Worm (Caenorhabditis elegans): ENCODE results near the gene Y54G9A.7.

The Y54G9A.7 gene

ce11 chrII:13722763-13723162 lies 2.8 kb downstream of the Y54G9A.7 start, which contains the start of gene Y54G9A.5 (continued):
- TF ChIP-seq K11D2.4 (GFP tag; IDR thresholded peaks at IDR 0.05), result no peak
- no peak for TF ChIP-seq sea-2 (GFP tag; IDR thresholded peaks at IDR 0.05)
- TF ChIP-seq ceh-79 (tag; optimal IDR thresholded peaks at IDR 0.05), result no peak
- TF ChIP-seq F10E7.11 (tag; optimal IDR thresholded peaks at IDR 0.05), result no peak
- no peak for TF ChIP-seq unc-130 (GFP tag; optimal IDR thresholded peaks at IDR 0.05)
- no peak for TF ChIP-seq let-526 (GFP tag; IDR thresholded peaks at IDR 0.05)
- TF ChIP-seq F33H1.4 (GFP tag; IDR thresholded peaks at IDR 0.05), result peak; percentile 62
- no peak for TF ChIP-seq hsf-1 (GFP tag; IDR thresholded peaks at IDR 0.05)
- peak; percentile 96 for TF ChIP-seq ceh-100 (GFP tag; IDR thresholded peaks at IDR 0.05)

- no peak for TF ChIP-seq ceh-40 (GFP tag; IDR thresholded peaks at IDR 0.05)
- no peak for TF ChIP-seq dox-1 (GFP tag; IDR thresholded peaks at IDR 0.05)
- TF ChIP-seq Y53G8AR.9 (GFP tag; conservative IDR thresholded peaks at IDR 0.05), result no peak
- TF ChIP-seq hmg-1.2 (GFP tag; IDR thresholded peaks at IDR 0.05), result no peak
- TF ChIP-seq madf-8 (GFP tag; conservative IDR thresholded peaks at IDR 0.05), result no peak
- no peak for TF ChIP-seq madf-3 (GFP tag; IDR thresholded peaks at IDR 0.05)
- TF ChIP-seq Y56A3A.18 (GFP tag; IDR thresholded peaks at IDR 0.05), result no peak
- no peak for TF ChIP-seq sptf-2 (GFP tag; optimal IDR thresholded peaks at IDR 0.05)
- TF ChIP-seq C17E4.6 (GFP tag; IDR thresholded peaks at IDR 0.05), result no peak
- TF ChIP-seq gei-17 (GFP tag; optimal IDR thresholded peaks at IDR 0.05), result no peak
- TF ChIP-seq mcd-1 (GFP tag; IDR thresholded peaks at IDR 0.05), result no peak
- no peak for TF ChIP-seq K11D2.4 (GFP tag; IDR thresholded peaks at IDR 0.05)
- TF ChIP-seq die-1 (tag; optimal IDR thresholded peaks at IDR 0.05), result no peak
- no peak for TF ChIP-seq ztf-18 (tag; optimal IDR thresholded peaks at IDR 0.05)
- no peak for TF ChIP-seq T26A5.8 (tag; optimal IDR thresholded peaks at IDR 0.05)
- TF ChIP-seq fkh-3 (tag; optimal IDR thresholded peaks at IDR 0.05), result no peak
- TF ChIP-seq sea-2 (GFP tag; IDR thresholded peaks at IDR 0.05), result no peak
Measured at ce11 chrII:13721218-13721617, 4.4 kb downstream of the Y54G9A.7 start, which contains the start of gene sre-46. Gene sre-46 (minus strand): TSS chrII:13721318.

- TF ChIP-seq hmg-20 (GFP tag; IDR thresholded peaks at IDR 0.05) (no peak), mes-4 (tag; optimal IDR thresholded peaks at IDR 0.05) (no peak), atf-7 (tag; optimal IDR thresholded peaks at IDR 0.05) (no peak), lsl-1 (GFP tag; optimal IDR thresholded peaks at IDR 0.05) (no peak), cebp-2 (GFP tag; IDR thresholded peaks at IDR 0.05) (no peak), bed-2 (GFP tag; IDR thresholded peaks at IDR 0.05) (no peak), ztf-22 (GFP tag; optimal IDR thresholded peaks at IDR 0.05) (no peak), attf-5 (GFP tag; optimal IDR thresholded peaks at IDR 0.05) (no peak), F22D6.2 (tag; optimal IDR thresholded peaks at IDR 0.05) (no peak), sdz-38 (tag; optimal IDR thresholded peaks at IDR 0.05) (no peak), snpc-1.3 (tag; optimal IDR thresholded peaks at IDR 0.05; ENCODE audit: insufficient read depth) (no peak), ZK185.1 (tag; optimal IDR thresholded peaks at IDR 0.05; ENCODE audit: poor library complexity, severe bottlenecking) (no peak), lin-26 (GFP tag; IDR thresholded peaks at IDR 0.05) (no peak)
Measured at ce11 chrII:13720650-13721049, 4.9 kb downstream of the Y54G9A.7 start.

Data from whole organism, young adult.